Worm (Caenorhabditis elegans) whole organism, L2 larva: ENCODE results near the gene F59B1.6.

Experiments used
- C34F6.9 ChIP-seq: fragments of 150-350 bp; optimal IDR thresholded peaks from 2 replicates; lab custom pipeline; 2014; ENCODE audit warnings: missing biosample characterization, missing genetic modification characterization
- F13H6.1 ChIP-seq: sonication (generic microtip); optimal IDR thresholded peaks from 2 replicates; lab custom pipeline; 2016; ENCODE audit warnings: missing genetic modification characterization, missing compliant biosample characterization
- Y55F3AM.14 ChIP-seq: fragments of 200-800 bp; sonication (Bioruptor generic); optimal IDR thresholded peaks from 2 replicates; lab custom pipeline; 2018; ENCODE audit warnings: mild to moderate bottlenecking, missing genetic modification characterization, missing compliant biosample characterization
- ZK546.5 ChIP-seq: sonication (generic microtip); optimal IDR thresholded peaks from 2 replicates; lab custom pipeline; 2017; ENCODE audit warnings: missing biosample characterization, missing genetic modification characterization
- alr-1 ChIP-seq: fragments of 150-350 bp; optimal IDR thresholded peaks from 2 replicates; lab custom pipeline; 2014; ENCODE audit warnings: missing biosample characterization, missing genetic modification characterization
- aly-2 ChIP-seq: fragments of 150-350 bp; optimal IDR thresholded peaks from 2 replicates; lab custom pipeline; 2014; ENCODE audit warnings: missing biosample characterization, missing genetic modification characterization
- ama-1 ChIP-seq: fragments of 150-350 bp; optimal IDR thresholded peaks from 2 replicates; lab custom pipeline; 2018; ENCODE audit warnings: inconsistent platforms
- blmp-1 ChIP-seq: sonication (generic microtip); optimal IDR thresholded peaks from 2 replicates; lab custom pipeline; 2017; ENCODE audit warnings: missing genetic modification characterization, mild to moderate bottlenecking, missing compliant biosample characterization, antibody characterized with exemption, moderate library complexity; ENCODE audit not compliant: insufficient read depth
- ceh-16 ChIP-seq: fragments of 150-350 bp; optimal IDR thresholded peaks from 2 replicates; lab custom pipeline; 2014; ENCODE audit warnings: missing biosample characterization, missing genetic modification characterization
- ceh-82 ChIP-seq: fragments of 150-350 bp; optimal IDR thresholded peaks from 2 replicates; lab custom pipeline; 2014; ENCODE audit warnings: missing biosample characterization, missing genetic modification characterization
- crh-2 ChIP-seq: sonication (generic microtip); optimal IDR thresholded peaks from 2 replicates; lab custom pipeline; 2017; ENCODE audit warnings: missing biosample characterization, missing genetic modification characterization
- dmd-4 ChIP-seq: sonication (generic microtip); optimal IDR thresholded peaks from 2 replicates; lab custom pipeline; 2017; ENCODE audit warnings: missing biosample characterization, missing genetic modification characterization
- egl-27 ChIP-seq: sonication (generic microtip); optimal IDR thresholded peaks from 3 replicates; lab custom pipeline; 2017; ENCODE audit warnings: missing biosample characterization, missing genetic modification reagents, missing genetic modification characterization
- elt-1 ChIP-seq: fragments of 150-350 bp; optimal IDR thresholded peaks from 2 replicates; lab custom pipeline; 2014; ENCODE audit warnings: missing biosample characterization, missing genetic modification characterization
- elt-3 ChIP-seq: sonication (generic microtip); optimal IDR thresholded peaks from 2 replicates; lab custom pipeline; 2017; ENCODE audit warnings: missing biosample characterization, missing genetic modification characterization
- fos-1 ChIP-seq: fragments of 150-350 bp; optimal IDR thresholded peaks from 2 replicates; lab custom pipeline; 2014; ENCODE audit warnings: missing biosample characterization, missing genetic modification characterization
- gmeb-1 ChIP-seq: fragments of 150-350 bp; optimal IDR thresholded peaks from 2 replicates; lab custom pipeline; 2014; ENCODE audit warnings: missing biosample characterization, missing genetic modification characterization
- lin-13 ChIP-seq: fragments of 150-350 bp; optimal IDR thresholded peaks from 2 replicates; lab custom pipeline; 2014; ENCODE audit warnings: missing biosample characterization, missing genetic modification reagents, missing genetic modification characterization
- lsy-2 ChIP-seq, 2 experiments: fragments of 150-350 bp in 1 of 2; sonication (generic microtip) in 1 of 2; optimal IDR thresholded peaks; 2 replicates each; lab custom pipeline; 2014 to 2017; ENCODE audit warnings: missing biosample characterization in 2 of 2, missing genetic modification characterization in 2 of 2
- mab-5 ChIP-seq: fragments of 150-350 bp; optimal IDR thresholded peaks from 2 replicates; lab custom pipeline; 2014; ENCODE audit warnings: missing biosample characterization, missing genetic modification characterization
- mbf-1 ChIP-seq: sonication (generic microtip); optimal IDR thresholded peaks from 2 replicates; lab custom pipeline; 2017; ENCODE audit warnings: missing biosample characterization, missing genetic modification characterization
- mdl-1 ChIP-seq, 2 experiments: fragments of 150-350 bp in 1 of 2; sonication (generic microtip) in 1 of 2; optimal IDR thresholded peaks; 2 replicates each; lab custom pipeline; 2017; ENCODE audit warnings: missing biosample characterization in 2 of 2, missing genetic modification characterization in 2 of 2
- nhr-10 ChIP-seq: sonication (generic microtip); optimal IDR thresholded peaks from 2 replicates; lab custom pipeline; 2017; ENCODE audit warnings: missing biosample characterization, missing genetic modification characterization
- nhr-12 ChIP-seq: fragments of 150-350 bp; optimal IDR thresholded peaks from 2 replicates; lab custom pipeline; 2014; ENCODE audit warnings: missing biosample characterization, missing genetic modification characterization
- nhr-129 ChIP-seq: fragments of 150-350 bp; optimal IDR thresholded peaks from 2 replicates; lab custom pipeline; 2014; ENCODE audit warnings: missing biosample characterization, missing genetic modification characterization
- nhr-23 ChIP-seq: fragments of 150-350 bp; optimal IDR thresholded peaks from 2 replicates; lab custom pipeline; 2014; ENCODE audit warnings: missing biosample characterization, missing genetic modification reagents, missing genetic modification characterization
- nhr-237 ChIP-seq: fragments of 150-350 bp; optimal IDR thresholded peaks from 2 replicates; lab custom pipeline; 2014; ENCODE audit warnings: missing biosample characterization, missing genetic modification characterization
- nhr-25 ChIP-seq: fragments of 150-350 bp; sonication (generic microtip); optimal IDR thresholded peaks from 3 replicates; lab custom pipeline; 2014; ENCODE audit warnings: missing biosample characterization, missing genetic modification characterization
- nhr-6 ChIP-seq: fragments of 150-350 bp; optimal IDR thresholded peaks from 2 replicates; lab custom pipeline; 2014; ENCODE audit warnings: missing biosample characterization, missing genetic modification characterization
- nhr-77 ChIP-seq: fragments of 150-350 bp; optimal IDR thresholded peaks from 2 replicates; lab custom pipeline; 2014; ENCODE audit warnings: missing biosample characterization, missing genetic modification characterization
- peb-1 ChIP-seq: fragments of 150-350 bp; optimal IDR thresholded peaks from 2 replicates; lab custom pipeline; 2014; ENCODE audit warnings: missing biosample characterization, missing genetic modification characterization
- sem-4 ChIP-seq: fragments of 150-350 bp; optimal IDR thresholded peaks from 2 replicates; lab custom pipeline; 2014; ENCODE audit warnings: missing biosample characterization, missing genetic modification reagents, missing genetic modification characterization
- skn-1 ChIP-seq: sonication (generic microtip); optimal IDR thresholded peaks from 2 replicates; lab custom pipeline; 2017; ENCODE audit warnings: missing biosample characterization, missing genetic modification characterization
- sma-3 ChIP-seq: sonication (generic microtip); optimal IDR thresholded peaks from 2 replicates; lab custom pipeline; 2016; ENCODE audit warnings: missing genetic modification reagents, missing genetic modification characterization, missing compliant biosample characterization
- sma-9 ChIP-seq, 2 experiments: fragments of 150-350 bp in 1 of 2; sonication (generic microtip) in 1 of 2; optimal IDR thresholded peaks; 2 replicates each; lab custom pipeline; 2014 to 2016; ENCODE audit warnings: missing genetic modification characterization in 2 of 2, mild to moderate bottlenecking in 1 of 2, missing biosample characterization in 1 of 2, missing compliant biosample characterization in 1 of 2, missing genetic modification reagents in 1 of 2, moderate library complexity in 1 of 2
- snpc-4 ChIP-seq: fragments of 150-350 bp; optimal IDR thresholded peaks from 2 replicates; lab custom pipeline; 2014; ENCODE audit warnings: missing biosample characterization, missing genetic modification characterization
- unc-39 ChIP-seq: fragments of 150-350 bp; optimal IDR thresholded peaks from 2 replicates; lab custom pipeline; 2014; ENCODE audit warnings: missing biosample characterization, missing genetic modification characterization
- unc-55 ChIP-seq: fragments of 150-350 bp; sonication (generic microtip); optimal IDR thresholded peaks from 3 replicates; lab custom pipeline; 2014; ENCODE audit warnings: missing biosample characterization, missing genetic modification reagents, missing genetic modification characterization
- zag-1 ChIP-seq: fragments of 150-350 bp; optimal IDR thresholded peaks from 2 replicates; lab custom pipeline; 2014; ENCODE audit warnings: missing biosample characterization, missing genetic modification characterization

F59B1.6 gene

DNA sequence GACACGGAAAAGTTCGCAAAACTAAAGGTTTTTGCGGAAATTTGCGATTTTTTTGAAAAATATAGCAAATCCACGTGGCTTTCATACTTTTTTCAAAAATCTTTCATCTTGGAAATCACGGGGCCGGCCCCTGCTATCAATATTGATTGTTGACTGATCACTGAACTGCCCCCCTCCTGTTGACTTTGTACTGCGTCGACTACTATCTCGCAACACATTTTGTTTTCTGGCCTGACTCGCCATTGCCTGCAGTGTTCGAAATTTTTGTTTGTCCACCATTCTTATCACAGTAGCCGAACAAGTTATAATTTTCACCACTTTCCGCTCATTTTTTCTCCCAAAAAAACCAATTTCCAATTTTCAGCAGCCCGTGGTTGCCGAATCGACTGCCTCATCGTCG is 50.5 kb downstream of the F59B1.6 start:
- TF ChIP-seq nhr-129 (tag; lab: Kevin White, UChicago) (peak; percentile 11), nhr-25 (tag; lab: Kevin White, UChicago) (no peak), elt-1 (tag; lab: Kevin White, UChicago) (no peak), C34F6.9 (tag; lab: Kevin White, UChicago) (no peak), elt-3 (tag; lab: Kevin White, UChicago) (no peak), unc-55 (no peak), crh-2 (tag; lab: Kevin White, UChicago) (no peak)

DNA sequence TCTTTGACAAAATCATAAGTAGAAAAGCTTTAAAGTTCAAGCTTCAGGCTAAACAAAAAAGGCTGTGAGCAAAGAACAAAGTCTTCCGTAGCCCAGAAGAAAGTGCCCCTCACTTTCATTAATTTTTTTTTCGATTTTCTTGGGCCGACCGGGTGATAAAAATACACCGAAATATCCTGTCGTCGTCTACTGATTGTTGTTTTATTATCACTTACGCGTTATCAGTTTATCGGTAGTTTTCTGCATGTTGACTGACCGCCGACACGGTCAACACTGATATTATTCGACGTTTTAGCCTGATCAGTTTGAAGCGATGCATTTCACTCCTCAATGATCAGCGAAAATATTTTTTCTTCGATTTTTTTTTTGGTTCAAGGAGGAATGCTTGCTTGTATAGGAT is 51.1 kb downstream of the F59B1.6 start:
- no peak for TF ChIP-seq unc-55
- peak; percentile 51 for TF ChIP-seq fos-1 (tag; lab: Kevin White, UChicago)

DNA sequence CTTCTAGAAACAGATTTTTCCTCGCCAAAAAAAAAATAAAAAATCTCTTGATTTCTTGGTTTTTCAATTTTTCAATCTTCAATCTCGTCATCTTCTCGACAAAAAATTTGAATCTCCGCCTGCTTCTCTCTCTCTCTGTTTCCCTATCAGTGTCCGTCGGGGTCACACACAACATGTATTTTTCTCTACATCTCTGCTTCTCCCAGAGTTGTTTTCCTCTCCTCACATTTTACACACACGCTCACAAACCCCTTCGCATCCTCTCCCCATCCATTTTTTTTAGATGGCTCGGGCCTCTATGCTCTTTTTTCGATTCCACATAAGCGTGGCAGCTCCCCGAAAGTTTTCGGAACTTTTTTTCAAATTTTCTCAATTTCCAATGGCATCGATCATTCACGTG is 51.7 kb downstream of the F59B1.6 start:
- TF ChIP-seq mdl-1 (tag; optimal IDR thresholded peaks at IDR 0.05; lab: Kevin White, UChicago) (no peak), elt-1 (tag; lab: Kevin White, UChicago) (no peak), nhr-77 (tag; lab: Kevin White, UChicago) (no peak), C34F6.9 (tag; lab: Kevin White, UChicago) (peak; percentile 45), sma-3 (GFP tag; lab: Kevin White, UChicago) (peak; percentile 9), nhr-12 (tag; lab: Kevin White, UChicago) (no peak), peb-1 (tag; lab: Kevin White, UChicago) (no peak), dmd-4 (tag; lab: Kevin White, UChicago) (no peak), blmp-1 (tag; lab: Kevin White, UChicago) (no peak), lin-13 (GFP tag; lab: Kevin White, UChicago) (peak; percentile 44), ama-1 (peak; percentile 57), gmeb-1 (tag; lab: Kevin White, UChicago) (peak; percentile 51), nhr-23 (tag; lab: Kevin White, UChicago) (no peak), mbf-1 (tag; lab: Kevin White, UChicago) (no peak), sem-4 (tag; lab: Kevin White, UChicago) (no peak), nhr-129 (tag; lab: Kevin White, UChicago) (peak; percentile 75), egl-27 (no peak), unc-55 (peak; percentile 55), Y55F3AM.14 (no peak), ceh-16 (tag; lab: Kevin White, UChicago) (no peak), F13H6.1 (tag; lab: Kevin White, UChicago) (peak; percentile 44), zag-1 (tag; lab: Kevin White, UChicago) (no peak), snpc-4 (peak; percentile 42), lsy-2 (tag; optimal IDR thresholded peaks at IDR 0.05; lab: Kevin White, UChicago) (peak in 1 of 2 experiments; percentile 61), sma-9 (GFP tag; optimal IDR thresholded peaks at IDR 0.05; lab: Kevin White, UChicago) (peak; percentile 75), sma-9 (tag; optimal IDR thresholded peaks at IDR 0.05; lab: Kevin White, UChicago) (no peak), crh-2 (tag; lab: Kevin White, UChicago) (peak; percentile 49), nhr-10 (no peak), nhr-237 (tag; lab: Kevin White, UChicago) (no peak), mab-5 (tag; lab: Kevin White, UChicago) (no peak), ceh-82 (tag; lab: Kevin White, UChicago) (no peak), skn-1 (tag; lab: Kevin White, UChicago) (no peak), nhr-6 (no peak), unc-39 (tag; lab: Kevin White, UChicago) (no peak), alr-1 (tag; lab: Kevin White, UChicago) (no peak), ZK546.5 (tag; lab: Kevin White, UChicago) (no peak), fos-1 (tag; lab: Kevin White, UChicago) (peak; percentile 64), aly-2 (tag; lab: Kevin White, UChicago) (no peak)
